Worm (Caenorhabditis elegans): ENCODE data around the gene far-1.

- TF ChIP-seq dve-1 (tag; optimal IDR thresholded peaks at IDR 0.05) (no peak), ama-1 (optimal IDR thresholded peaks at IDR 0.05) (no peak), gmeb-2 (tag; optimal IDR thresholded peaks at IDR 0.05) (no peak), ceh-31 (tag; optimal IDR thresholded peaks at IDR 0.05) (no peak), nfya-1 (tag; optimal IDR thresholded peaks at IDR 0.05) (no peak), tbx-2 (tag; optimal IDR thresholded peaks at IDR 0.05) (no peak), F13H6.1 (tag; optimal IDR thresholded peaks at IDR 0.05) (no peak), ceh-45 (GFP tag; IDR thresholded peaks at IDR 0.05) (no peak), ceh-2 (tag; optimal IDR thresholded peaks at IDR 0.05) (no peak)
These were observed 22.7 kb upstream of the far-1 start, which contains the start of gene dos-1 for ce11 chrIII:9103643-9104042.
